Fruit fly (Drosophila melanogaster) whole organism: ENCODE results near the gene CG4907.

Experiments
- psq ChIP-seq: fragments of >200 bp; optimal IDR thresholded peaks from 2 replicates; lab custom pipeline; 2017
- usp ChIP-seq: fragments of >200 bp; optimal IDR thresholded peaks from 2 replicates; lab custom pipeline; 2017; ENCODE audit warnings: missing biosample characterization, missing genetic modification characterization, mixed read lengths

DNA sequence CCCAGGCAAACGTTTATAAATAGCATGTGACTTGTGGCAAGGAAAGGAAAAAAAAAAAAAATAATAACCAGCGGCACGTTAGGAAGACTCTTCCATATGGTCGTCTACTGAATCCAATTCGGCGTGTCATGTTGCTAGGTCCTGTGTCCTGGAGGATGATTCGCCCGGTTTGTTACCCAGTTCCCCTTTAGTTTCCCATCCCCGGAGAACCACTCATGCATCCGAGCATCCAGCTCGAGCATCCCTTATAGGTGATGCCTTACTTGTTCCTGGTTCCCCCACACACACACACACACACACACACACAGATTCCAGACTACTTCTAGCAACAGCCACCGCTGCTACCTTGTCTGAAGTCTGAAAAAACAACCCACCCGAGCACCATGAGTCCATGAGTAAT is 7.3 kb upstream of the CG4907 start:
- TF ChIP-seq usp (GFP tag; lab: Kevin White, UChicago) (no peak), psq (lab: Kevin White, UChicago) (no peak)
